Worm (Caenorhabditis elegans): Measurements from ENCODE around the gene srsx-10.

DNA sequence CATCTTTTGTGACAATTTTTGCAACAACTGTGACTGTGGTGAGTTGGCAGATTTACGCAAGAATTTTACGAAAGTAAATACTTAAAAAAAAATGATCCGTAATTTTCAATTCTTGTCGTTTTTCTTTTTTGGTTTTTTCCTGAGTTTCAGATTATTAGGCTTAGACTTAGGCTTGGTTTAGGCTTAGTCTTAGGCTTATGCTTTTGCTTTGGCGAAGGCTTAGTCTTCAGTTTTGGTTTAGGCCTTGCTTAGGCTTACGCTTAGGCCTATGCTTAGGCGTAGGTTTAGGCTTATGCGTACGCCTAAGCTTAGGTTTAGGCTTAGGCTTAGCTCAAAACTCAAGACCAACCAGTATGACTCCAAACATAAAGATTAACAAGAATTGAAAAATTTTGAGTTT lies 17.0 kb downstream of the srsx-10 start:
- TF ChIP-seq T22C8.4 (GFP tag; IDR thresholded peaks at IDR 0.05), result no peak
- TF ChIP-seq ref-1 (GFP tag; conservative IDR thresholded peaks at IDR 0.05), result no peak
- no peak for TF ChIP-seq cog-1 (tag; optimal IDR thresholded peaks at IDR 0.05)
- no peak for TF ChIP-seq flt-1 (GFP tag; IDR thresholded peaks at IDR 0.05)
- no peak for TF ChIP-seq med-1 (GFP tag; optimal IDR thresholded peaks at IDR 0.05; ENCODE audit: insufficient read depth)
- TF ChIP-seq ztf-23 (GFP tag; IDR thresholded peaks at IDR 0.05), result no peak
